Fruit fly (Drosophila melanogaster): ENCODE data around the gene ckd.

Gene ckd

DNA sequence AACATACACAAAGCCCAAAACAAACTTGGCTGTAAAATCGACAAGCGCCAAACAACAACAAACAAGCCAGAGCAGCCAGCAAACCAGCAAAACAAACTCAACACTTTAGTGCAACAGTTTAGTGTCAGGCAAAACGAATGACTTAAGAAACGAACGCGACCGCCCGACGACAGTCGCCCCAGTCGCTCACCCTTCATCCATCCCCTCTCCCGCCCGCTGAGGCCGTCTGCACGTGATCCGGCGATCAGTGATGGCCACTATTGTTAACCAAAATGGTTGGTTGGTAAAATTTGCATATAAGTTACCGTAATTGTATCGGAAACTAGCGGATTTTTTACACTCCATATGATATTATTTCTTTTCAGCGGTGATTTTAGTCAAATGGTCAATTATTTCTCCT lies 4.0 kb upstream of the ckd start:
- no peak for TF ChIP-seq noc (tag; optimal IDR thresholded peaks at IDR 0.05)

DNA sequence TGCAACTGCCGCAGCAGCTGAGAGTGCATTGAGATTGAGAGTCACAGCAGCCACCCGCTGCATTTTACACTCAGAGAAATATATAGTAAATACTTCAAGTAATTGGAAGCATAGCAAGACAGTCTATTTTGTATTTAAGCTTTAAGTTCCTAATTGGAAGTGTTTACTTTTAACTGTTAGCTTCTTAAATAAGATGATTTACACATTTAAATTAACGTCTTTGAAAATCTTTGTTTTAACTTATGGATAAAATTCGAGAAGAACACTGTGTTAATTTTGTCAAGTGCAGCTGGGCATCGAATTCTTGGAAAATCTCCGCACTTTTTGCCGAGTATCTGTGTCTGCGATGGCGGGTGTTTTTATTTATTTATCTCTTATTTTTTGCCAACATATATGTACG lies 2.0 kb downstream of the ckd start:
- no peak for TF ChIP-seq noc (tag; optimal IDR thresholded peaks at IDR 0.05)

DNA sequence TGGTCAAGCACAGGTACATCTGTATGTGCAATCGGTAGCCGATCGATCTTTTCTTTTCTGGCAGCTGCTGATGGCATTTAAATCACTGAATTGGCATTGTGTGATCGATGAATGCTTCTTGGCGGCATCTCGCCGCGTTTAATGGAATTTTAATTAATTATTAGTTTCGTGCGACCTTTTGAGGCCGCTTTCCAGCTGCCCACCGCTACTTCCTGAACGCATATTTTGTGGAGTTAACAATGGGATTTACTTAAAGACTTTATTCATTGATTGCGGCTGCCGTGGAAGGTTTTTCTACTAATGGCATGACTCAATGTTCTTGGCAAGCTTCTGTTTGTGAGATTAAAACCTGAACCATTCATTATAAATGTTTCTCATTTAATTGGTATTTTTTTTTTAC lies 4.0 kb downstream of the ckd start:
- TF ChIP-seq noc (tag; optimal IDR thresholded peaks at IDR 0.05): no peak

DNA sequence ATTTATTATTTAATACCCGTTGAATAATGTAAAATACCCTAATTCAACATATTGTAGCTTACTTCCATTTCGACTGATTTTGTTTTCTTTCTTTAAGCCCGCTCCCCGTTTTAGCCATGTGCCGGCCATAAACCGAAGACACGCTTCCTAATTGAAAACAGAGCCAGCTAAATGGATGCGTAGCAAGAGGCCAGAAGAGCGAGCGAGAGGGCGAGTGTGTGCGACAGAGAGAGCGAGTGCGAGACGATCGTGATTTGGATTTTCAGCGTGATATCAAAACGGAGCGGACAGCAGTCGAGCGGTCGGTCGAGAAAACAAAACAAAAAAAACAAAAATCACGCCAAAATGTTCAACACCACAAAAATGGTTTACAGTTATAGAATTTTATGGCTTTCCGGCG lies 8.6 kb downstream of the ckd start:
- TF ChIP-seq noc (tag; optimal IDR thresholded peaks at IDR 0.05): no peak

DNA sequence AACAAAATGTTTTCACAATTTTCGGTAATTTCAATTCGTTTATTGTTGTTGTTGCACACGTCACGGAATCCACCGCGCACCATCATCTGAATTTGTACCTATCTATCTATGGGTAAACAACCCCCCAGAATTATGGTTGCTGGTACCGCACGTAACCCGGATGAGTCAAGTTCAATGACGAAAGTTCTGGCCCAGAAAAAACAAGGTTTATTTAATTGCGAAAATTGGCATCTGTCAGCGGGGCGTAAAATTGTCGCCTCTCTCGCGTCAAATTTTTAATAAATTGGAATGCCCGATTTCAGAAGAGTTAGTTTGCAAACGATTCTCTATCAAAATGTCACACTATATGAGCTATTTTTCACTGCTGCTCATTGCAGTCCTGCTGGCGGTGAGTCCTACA lies 10.5 kb downstream of the ckd start, which contains the start of gene CG34265:
Gene CG34265 (plus strand): TSS at position 301 of the 400 bp plus-strand sequence.
- TF ChIP-seq noc (tag; optimal IDR thresholded peaks at IDR 0.05): no peak

DNA sequence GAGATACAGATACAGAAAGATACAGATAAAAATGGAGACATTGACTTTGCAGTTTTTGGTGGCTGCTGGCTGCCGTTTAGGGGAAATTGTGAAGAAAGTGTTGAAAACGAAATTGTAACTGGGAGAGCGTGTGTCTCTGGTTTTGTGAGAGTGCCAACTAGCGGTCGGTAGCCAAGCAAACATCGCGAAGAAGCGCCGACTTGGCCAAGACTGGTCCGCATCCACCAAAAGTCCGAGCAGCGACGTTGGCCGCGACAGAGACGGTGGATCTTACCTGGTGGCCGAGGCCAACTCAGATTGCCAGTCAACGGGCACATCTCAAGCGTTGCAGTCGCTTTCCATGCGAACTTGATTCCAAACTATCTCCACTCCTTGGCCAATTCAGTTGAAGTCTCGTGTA lies 13.1 kb downstream of the ckd start, which contains the start of gene CG14960:
Gene CG14960 (plus strand): TSS at position 301 of the 400 bp plus-strand sequence.
- TF ChIP-seq noc (tag; optimal IDR thresholded peaks at IDR 0.05): no peak

DNA sequence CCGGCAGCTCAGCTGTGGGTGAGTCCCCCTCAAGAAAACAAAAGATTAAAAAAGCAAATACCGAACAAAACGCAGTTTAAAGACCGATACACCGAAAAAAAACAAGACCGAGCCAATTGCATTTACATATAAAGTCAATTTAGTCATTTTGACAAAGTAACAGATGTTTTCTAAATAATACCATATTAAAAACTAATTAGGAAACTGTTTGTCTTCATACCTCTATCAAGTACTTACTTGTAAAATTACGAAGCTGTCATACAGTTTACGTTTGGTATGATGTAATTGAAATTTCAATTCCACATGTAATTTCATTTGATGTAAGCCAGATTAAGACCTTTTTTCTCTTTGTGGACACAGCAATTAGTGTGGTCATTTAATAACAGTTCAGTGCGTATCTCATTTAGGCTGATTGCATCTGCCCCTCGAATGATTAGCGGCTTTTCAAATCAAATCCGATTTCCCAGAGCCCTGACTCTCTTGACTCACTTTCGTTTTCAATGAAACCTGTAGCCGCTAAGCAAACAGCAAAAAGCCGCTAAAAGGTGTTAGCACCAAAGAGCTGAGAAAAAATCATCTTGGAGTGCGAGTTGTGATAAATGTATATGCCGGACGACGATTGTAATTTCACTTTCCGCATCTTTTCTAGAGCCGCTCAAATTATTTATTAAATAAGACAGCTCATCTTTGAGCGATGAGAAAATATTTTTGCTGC lies 16.9 kb downstream of the ckd start:
- TF ChIP-seq noc (tag; optimal IDR thresholded peaks at IDR 0.05): no peak

DNA sequence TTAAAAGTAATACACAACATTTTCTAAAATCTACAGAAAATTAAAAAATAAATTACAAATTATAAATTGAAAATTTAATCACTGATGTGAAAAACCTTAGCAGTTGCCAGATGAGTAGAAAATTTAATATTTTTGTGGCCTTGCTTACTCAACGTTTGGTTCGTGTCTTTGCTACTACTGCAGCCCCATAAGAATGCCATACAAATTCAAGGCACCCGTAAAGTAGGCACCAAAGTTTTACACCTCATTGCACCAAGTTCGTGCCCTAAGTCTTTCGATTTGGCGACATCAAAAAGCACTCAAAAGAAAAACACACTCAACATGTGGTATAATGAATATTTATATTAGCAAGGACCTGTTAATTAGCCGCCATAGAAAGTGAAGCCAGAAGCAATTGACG lies 19.3 kb downstream of the ckd start:
- TF ChIP-seq noc (tag; optimal IDR thresholded peaks at IDR 0.05): no peak

DNA sequence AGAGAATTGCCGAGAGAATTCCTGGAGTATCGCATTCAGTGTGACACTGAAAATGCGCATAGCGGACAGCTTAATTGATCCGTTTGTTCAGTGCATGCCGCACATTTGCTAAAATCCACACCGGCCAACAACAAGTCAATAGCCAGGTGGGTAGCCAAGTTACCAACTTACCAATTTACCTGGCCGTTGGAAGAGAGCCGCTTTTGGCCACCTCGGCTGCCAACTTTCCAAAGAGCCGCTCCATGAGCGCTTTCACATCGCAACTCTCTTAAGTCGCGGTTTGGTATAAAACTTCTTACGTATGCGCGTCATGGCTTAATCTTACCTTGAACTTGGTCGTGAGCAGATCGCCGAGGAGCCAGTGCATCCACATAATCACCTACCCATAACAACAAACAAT lies 22.3 kb downstream of the ckd start, which contains the start of gene CG12017:
Gene CG12017 (plus strand): TSS at position 310 of the 400 bp plus-strand sequence.
- no peak for TF ChIP-seq noc (tag; optimal IDR thresholded peaks at IDR 0.05)

DNA sequence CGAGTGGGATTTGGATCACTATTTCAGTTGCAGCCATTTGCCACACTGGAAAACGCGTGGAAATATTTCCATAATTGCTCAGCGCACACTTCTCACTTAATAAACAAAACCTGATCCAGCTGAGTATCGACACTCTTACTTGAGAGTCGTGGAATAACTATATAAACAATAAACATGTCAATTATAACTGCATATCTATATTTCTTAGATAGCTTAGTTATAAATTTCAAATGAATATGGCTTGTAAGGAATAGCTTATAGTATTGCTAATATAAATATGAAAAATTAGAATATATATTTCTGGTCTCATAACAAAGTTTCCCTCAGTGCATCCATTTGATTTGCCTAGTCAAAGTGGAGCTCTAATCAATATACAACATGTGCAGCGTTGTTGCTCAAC lies 25.6 kb downstream of the ckd start:
- no peak for TF ChIP-seq noc (tag; optimal IDR thresholded peaks at IDR 0.05)

DNA sequence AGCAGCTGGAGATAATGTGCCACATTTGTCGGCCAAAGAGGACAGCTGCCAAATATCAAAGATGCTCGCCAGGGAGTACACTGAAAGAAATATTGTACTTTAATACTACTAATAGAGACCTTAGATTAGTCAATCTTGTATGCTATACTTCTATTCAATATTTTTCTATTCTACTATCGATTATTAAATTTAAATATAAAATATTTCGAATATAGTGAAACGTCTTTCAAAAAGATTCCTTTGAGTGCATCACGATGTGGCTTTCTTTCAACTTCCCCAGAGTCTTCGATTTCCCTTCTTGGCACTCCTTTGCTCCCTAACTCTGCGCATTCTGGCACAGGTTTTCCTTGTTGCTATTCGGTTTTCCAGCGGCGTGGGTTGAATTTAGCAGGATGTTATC lies 27.2 kb downstream of the ckd start:
- no peak for TF ChIP-seq noc (tag; optimal IDR thresholded peaks at IDR 0.05)

DNA sequence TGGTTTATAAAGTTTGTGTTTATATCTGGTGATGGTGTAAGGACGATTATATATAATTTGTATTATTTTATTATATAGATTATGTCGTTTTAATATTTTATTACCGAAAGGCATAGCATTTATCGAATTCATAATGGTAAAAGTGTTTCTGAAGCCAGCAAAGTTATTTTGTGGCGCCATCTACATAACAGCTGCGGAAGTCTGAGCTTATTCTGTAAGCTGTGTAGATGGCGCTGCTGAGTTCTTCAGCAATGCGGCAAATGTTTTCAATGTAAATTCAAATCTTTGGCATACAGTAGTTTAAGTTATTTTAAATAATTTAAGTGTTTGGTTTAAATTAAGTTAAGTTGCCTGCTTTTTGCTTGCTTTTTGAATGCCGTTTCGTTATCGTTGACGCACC lies 30.7 kb downstream of the ckd start:
- TF ChIP-seq noc (tag; optimal IDR thresholded peaks at IDR 0.05): no peak

DNA sequence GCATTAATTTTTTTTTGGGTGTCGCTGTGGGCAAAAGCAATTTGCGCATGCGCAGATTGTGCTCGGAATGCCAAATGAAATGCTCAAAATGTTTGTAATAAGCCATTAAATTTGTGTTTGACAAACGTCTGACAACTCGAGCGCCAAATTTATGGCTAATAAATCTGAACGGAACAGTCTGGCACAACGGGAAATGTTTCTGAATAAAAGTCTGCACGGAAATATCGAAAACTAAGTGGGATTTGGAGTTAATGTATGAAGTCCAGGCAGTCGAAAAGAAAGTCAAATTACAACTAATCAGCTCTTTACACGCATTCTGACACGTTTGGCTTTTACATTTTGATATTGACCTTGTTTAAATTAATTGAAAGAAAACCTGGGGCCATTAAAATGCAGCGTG lies 33.5 kb downstream of the ckd start, which contains the start of gene CG12009:
Gene CG12009 (plus strand): TSS at position 301 of the 400 bp plus-strand sequence.
- no peak for TF ChIP-seq noc (tag; optimal IDR thresholded peaks at IDR 0.05)

DNA sequence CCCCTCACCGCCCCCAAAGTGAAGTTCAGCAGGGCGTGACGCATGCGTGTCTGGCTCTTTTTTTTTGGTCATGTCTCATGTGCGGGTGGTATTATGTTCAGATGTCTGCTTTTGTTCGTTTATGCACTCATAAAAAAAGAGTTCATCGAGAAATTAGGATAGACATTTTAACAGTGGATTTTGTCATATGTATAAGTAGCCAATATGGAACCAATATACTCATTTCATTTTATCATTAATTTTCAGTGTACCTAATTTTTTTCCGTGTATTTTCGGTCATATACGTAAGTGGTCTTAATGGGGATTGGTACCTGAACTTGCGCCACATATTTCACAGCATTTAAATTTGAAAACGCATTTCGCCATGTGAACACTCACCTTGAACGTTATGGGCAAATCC lies 42.7 kb downstream of the ckd start:
- TF ChIP-seq noc (tag; optimal IDR thresholded peaks at IDR 0.05): no peak

DNA sequence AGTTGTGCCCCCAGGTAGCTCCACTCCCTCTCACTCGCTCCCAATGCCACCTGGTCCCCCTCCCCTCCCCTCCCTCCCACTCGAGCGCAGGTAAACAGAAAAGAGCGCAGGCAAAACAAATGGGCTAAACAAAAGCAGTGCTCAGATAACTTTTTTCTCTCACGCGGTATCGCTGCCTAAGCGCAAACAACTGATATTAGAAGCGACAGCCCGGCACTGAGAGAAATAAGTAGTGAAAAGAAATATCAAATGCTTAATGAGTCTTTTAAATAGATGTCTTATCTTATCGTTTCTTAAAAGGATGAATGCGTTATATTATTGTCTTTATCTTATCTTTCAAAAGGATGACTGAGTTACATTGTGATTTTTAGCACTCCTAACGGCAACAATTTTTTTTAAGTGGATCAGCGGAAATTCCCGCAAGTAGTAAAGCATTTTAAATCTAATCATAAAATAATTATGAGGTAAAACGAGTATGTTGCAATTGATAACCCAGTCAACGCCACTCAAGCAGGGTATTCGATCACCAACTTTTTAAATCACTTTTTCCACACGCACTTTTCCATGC lies 43.6 kb downstream of the ckd start:
- peak; percentile 97 for TF ChIP-seq noc (tag; optimal IDR thresholded peaks at IDR 0.05)

DNA sequence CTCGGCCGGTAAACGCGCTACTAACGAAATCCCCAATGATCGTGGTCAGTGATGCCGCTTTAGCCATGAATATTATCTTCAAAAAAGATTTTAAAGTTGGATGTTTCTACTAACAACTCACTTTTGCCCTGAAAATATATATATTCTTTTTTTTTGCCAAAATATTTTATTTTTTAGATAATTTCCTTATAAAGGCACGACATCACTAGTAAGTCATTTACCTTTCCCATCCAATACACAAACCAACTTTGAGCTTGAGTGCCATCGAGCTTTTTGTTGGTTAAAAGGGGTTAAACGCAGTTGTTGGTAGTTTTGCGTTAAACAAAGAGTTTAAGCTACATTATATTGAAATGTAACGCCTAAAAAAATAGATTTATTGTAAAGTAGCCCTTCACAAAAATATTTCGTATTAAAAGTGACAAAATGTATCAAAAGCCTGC lies 45.4 kb downstream of the ckd start, which contains the start of gene CG14968:
Gene CG14968 (minus strand): TSS at position 26 of the 440 bp plus-strand sequence.
- TF ChIP-seq noc (tag; optimal IDR thresholded peaks at IDR 0.05): peak; percentile 96

All from whole organism, larva.